Worm (Caenorhabditis elegans) whole organism, midembryonic: Measurements from ENCODE around the gene C24H12.8.
"Not testable (repeated sequence)": the region's sequence is repeated elsewhere in the genome, so short reads cannot be mapped to it uniquely, and the experiment has no call there.

Source experiments
- T22C8.4 ChIP-seq: fragments of 200-800 bp; sonication (Bioruptor generic); IDR thresholded peaks from 2 replicates; pipeline ENCODE4 v1.3.6; 2022; ENCODE audit warnings: missing genetic modification characterization, missing compliant biosample characterization
- cog-1 ChIP-seq: sonication (generic microtip); optimal IDR thresholded peaks from 2 replicates; lab custom pipeline; 2016; ENCODE audit warnings: missing genetic modification characterization, missing compliant biosample characterization
- flt-1 ChIP-seq: fragments of 200-800 bp; sonication (Bioruptor generic); IDR thresholded peaks from 2 replicates; pipeline ENCODE4 v1.3.6; 2022; ENCODE audit warnings: missing genetic modification characterization, missing compliant biosample characterization
- klf-2 ChIP-seq: fragments of 200-800 bp; sonication (Bioruptor generic); conservative IDR thresholded peaks from 2 replicates; pipeline ENCODE4 v1.3.6; 2022; ENCODE audit warnings: missing genetic modification reagents, missing genetic modification characterization, missing compliant biosample characterization
- med-1 ChIP-seq: sonication (generic microtip); optimal IDR thresholded peaks from 2 replicates; lab custom pipeline; 2017; ENCODE audit warnings: missing genetic modification characterization, mild to moderate bottlenecking, missing compliant biosample characterization, antibody characterized with exemption, missing genetic modification reagents; ENCODE audit not compliant: insufficient read depth
- ref-1 ChIP-seq: fragments of 200-800 bp; sonication (Bioruptor generic); conservative IDR thresholded peaks from 2 replicates; pipeline ENCODE4 v1.3.6; 2022; ENCODE audit warnings: missing genetic modification reagents, missing genetic modification characterization, missing compliant biosample characterization
- tab-1 ChIP-seq: fragments of 200-800 bp; sonication (Bioruptor generic); IDR thresholded peaks from 2 replicates; pipeline ENCODE4 v1.3.6; 2022; ENCODE audit warnings: missing genetic modification characterization, missing compliant biosample characterization
- ztf-23 ChIP-seq: fragments of 200-800 bp; sonication (Bioruptor generic); IDR thresholded peaks from 2 replicates; pipeline ENCODE4 v1.3.6; 2022; ENCODE audit warnings: missing genetic modification reagents, missing genetic modification characterization, missing compliant biosample characterization
- ztf-29 ChIP-seq: fragments of 200-800 bp; sonication (Bioruptor generic); IDR thresholded peaks from 2 replicates; pipeline ENCODE4 v1.3.6; 2022; ENCODE audit warnings: missing genetic modification reagents, missing genetic modification characterization, missing compliant biosample characterization

Gene C24H12.8

DNA sequence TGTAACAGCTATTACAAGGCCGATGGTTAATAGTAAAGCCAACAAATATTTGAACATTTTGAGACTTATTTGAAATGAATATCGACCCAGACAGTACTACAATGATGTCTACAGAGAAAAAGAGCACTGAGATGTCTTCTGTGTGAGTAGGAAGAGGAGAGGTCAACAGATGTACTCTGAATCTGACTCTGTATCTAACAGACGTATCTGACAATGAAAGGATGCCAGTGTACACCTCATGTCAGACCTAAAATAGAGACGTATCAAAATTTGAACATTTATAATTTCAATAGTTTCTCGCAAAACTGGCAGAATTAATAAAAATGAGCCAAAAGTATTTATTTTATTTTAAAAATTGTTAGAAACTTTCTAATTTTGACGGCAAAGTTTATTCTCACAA, at the start of gene C24H12.8:
TSS of gene C24H12.8 (minus strand) at position 101 of the 400 bp plus-strand sequence.
- TF ChIP-seq tab-1 (GFP tag; lab: Robert Waterston, UW) = no peak
- no peak for TF ChIP-seq flt-1 (GFP tag; lab: Robert Waterston, UW)
- TF ChIP-seq med-1 (GFP tag; lab: Kevin White, UChicago) = no peak
- no peak for TF ChIP-seq ref-1 (GFP tag; lab: Robert Waterston, UW)
- TF ChIP-seq cog-1 (tag; lab: Kevin White, UChicago) = no peak
- TF ChIP-seq ztf-23 (GFP tag; lab: Robert Waterston, UW) = no peak

DNA sequence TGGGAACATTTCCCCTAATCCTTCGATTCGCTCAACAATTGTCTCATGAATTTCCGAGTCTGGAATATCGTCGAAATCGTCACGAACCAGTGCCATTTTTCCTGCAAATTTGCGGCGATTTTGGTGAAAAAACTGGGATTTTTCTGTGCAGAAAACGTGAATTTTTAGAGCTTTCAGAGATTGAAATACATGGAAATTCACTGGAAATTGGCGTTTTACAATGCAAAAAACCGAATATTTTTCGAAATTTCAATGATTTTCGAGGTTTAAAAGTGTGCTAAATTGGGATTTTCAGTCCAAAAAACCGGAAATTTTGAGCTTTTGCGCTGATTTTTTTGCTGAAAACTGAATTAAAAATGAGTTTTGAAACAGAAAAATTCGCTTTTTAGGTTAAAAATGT, 47.4 kb upstream of the C24H12.8 start, which contains the start of gene tomm-22:
TSS of gene tomm-22 (minus strand) at position 101 of the 400 bp plus-strand sequence.
- TF ChIP-seq T22C8.4 (GFP tag; lab: Robert Waterston, UW) (no peak), med-1 (GFP tag; lab: Kevin White, UChicago) (no peak), klf-2 (GFP tag; lab: Robert Waterston, UW) (no peak), cog-1 (tag; lab: Kevin White, UChicago) (no peak), tab-1 (GFP tag; lab: Robert Waterston, UW) (no peak), ztf-23 (GFP tag; lab: Robert Waterston, UW) (no peak)

DNA sequence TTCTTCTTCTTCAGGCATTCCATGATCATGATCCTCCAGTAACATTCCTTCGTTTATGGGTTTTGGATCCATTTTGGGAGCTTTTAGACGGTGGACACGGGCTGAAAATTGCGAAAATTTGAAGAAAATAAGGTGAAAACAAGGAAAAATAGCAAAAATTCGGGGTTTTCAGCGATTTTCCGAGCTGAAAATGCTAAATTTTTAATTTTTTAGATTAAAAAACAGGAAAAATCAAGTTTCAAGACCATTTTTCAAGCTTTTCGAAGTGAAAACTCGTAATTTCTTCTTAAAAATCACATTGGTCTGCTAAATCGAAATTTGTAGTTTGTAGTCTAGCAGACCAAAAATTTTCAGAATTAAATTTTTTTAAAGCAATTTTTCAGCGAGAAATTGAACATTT, 44.3 kb upstream of the C24H12.8 start, which contains the start of gene nfyb-1:
TSS of gene nfyb-1 (minus strand) at position 101 of the 400 bp plus-strand sequence.
- no peak for TF ChIP-seq cog-1 (tag; lab: Kevin White, UChicago)
- TF ChIP-seq klf-2 (GFP tag; lab: Robert Waterston, UW) = no peak
- no peak for TF ChIP-seq tab-1 (GFP tag; lab: Robert Waterston, UW)
- no peak for TF ChIP-seq ztf-23 (GFP tag; lab: Robert Waterston, UW)
- no peak for TF ChIP-seq ztf-29 (GFP tag; lab: Robert Waterston, UW)
- no peak for TF ChIP-seq flt-1 (GFP tag; lab: Robert Waterston, UW)
- TF ChIP-seq ref-1 (GFP tag; lab: Robert Waterston, UW) = no peak
- TF ChIP-seq T22C8.4 (GFP tag; lab: Robert Waterston, UW) = no peak
- no peak for TF ChIP-seq med-1 (GFP tag; lab: Kevin White, UChicago)

DNA sequence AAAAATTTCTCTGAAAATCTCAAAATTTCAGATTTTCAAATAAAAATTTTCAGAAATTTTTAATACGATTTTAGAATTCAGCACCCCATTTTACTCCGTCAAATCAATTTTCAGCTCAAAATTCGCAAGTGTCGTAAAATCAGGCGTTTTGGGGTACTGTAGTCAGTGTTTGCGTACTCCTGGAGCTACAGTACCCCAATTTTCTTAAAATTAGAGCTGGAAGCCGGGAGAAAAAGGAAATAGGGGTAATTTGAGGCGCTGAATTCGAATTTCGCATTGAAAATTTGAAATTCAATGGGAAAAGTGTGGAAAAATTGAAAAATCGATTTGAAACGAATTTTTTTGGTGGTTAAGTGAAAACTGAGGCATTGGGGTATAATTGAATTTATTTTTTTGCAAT, 38.3 kb upstream of the C24H12.8 start:
- TF ChIP-seq klf-2 (GFP tag; lab: Robert Waterston, UW) (no peak), med-1 (GFP tag; lab: Kevin White, UChicago) (no peak), flt-1 (GFP tag; lab: Robert Waterston, UW) (no peak), ref-1 (GFP tag; lab: Robert Waterston, UW) (no peak)

DNA sequence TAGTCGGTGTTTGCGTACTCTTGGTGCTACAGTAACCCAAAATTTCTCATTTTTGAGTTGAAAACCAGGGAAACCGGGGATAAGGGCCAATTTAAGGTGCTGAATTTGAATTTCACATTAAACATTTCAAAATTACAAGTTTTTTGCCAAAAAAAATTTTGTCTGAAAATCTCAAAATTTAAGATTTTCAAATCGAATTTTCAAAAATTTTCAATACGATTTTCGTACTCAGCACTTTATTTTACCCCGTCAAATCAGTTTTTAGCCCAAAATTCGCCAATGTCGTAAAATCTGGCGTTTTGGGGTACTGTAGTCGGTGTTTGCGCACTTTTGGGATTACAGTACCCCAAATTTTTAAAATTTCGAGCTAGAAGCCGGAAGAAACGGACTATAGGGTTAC, 37.8 kb upstream of the C24H12.8 start, which contains the start of gene W10D9.3:
TSS of gene W10D9.3 (minus strand) at position 101 of the 400 bp plus-strand sequence.
- TF ChIP-seq klf-2 (GFP tag; lab: Robert Waterston, UW) (no peak), ztf-23 (GFP tag; lab: Robert Waterston, UW) (no peak), ztf-29 (GFP tag; lab: Robert Waterston, UW) (no peak), med-1 (GFP tag; lab: Kevin White, UChicago) (no peak), ref-1 (GFP tag; lab: Robert Waterston, UW) (no peak), tab-1 (GFP tag; lab: Robert Waterston, UW) (no peak), T22C8.4 (GFP tag; lab: Robert Waterston, UW) (no peak), cog-1 (tag; lab: Kevin White, UChicago) (no peak), flt-1 (GFP tag; lab: Robert Waterston, UW) (no peak)

ce11 chrII:457790-458189, 34.8 kb upstream of the C24H12.8 start, which contains the start of gene gvd-1:
TSS of gene gvd-1 (minus strand) at chrII:457890.
- TF ChIP-seq T22C8.4 (GFP tag; lab: Robert Waterston, UW) (0 out of 2 replicates have a peak, but pooled peaks have one; percentile 9), med-1 (GFP tag; lab: Kevin White, UChicago) (no peak)

DNA sequence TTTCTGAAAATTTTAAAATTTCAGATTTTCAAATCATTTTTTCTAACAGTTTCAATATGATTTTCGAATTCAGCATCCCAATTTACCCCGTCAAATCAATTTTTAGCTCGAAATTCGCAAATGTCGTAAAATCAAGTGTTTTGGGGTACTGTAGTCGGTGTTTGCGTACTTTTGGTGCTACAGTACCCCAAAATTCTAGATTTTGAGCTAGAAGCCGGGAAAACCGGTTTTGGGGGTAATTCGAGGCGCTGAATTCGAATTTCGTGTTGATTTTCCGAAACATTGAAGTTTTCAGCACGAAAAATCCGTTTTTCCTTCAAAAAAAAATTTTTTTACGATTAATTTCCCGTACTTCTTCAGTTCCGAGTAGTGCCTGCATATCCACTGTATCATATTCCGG, 33.4 kb upstream of the C24H12.8 start:
- TF ChIP-seq klf-2 (GFP tag; lab: Robert Waterston, UW) (no peak), med-1 (GFP tag; lab: Kevin White, UChicago) (no peak), tab-1 (GFP tag; lab: Robert Waterston, UW) (no peak), cog-1 (tag; lab: Kevin White, UChicago) (no peak), ref-1 (GFP tag; lab: Robert Waterston, UW) (no peak), ztf-29 (GFP tag; lab: Robert Waterston, UW) (no peak), flt-1 (GFP tag; lab: Robert Waterston, UW) (no peak), ztf-23 (GFP tag; lab: Robert Waterston, UW) (no peak), T22C8.4 (GFP tag; lab: Robert Waterston, UW) (no peak)

DNA sequence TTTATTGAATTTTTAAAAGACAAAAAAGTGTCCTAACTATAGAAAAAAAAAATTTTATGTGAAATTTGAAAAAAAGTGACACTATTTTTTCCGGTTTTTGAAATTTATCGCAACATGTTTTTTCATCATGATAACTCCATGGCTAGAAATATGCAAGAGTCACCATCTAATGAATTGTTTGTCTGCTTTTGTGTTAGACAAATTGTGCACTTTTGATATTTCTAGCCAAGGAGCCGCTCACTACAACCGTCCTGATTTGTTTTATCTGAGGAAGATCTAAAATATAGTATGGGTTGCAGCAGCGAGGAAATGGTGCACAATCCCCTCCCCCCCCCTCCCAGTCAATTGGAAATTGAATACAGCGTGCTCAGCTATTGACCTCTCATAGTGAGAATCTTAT, 31.7 kb upstream of the C24H12.8 start, which contains the start of gene W10D9.1:
TSS of gene W10D9.1 (plus strand) at position 301 of the 400 bp plus-strand sequence.
- not testable (repeated sequence) for TF ChIP-seq T22C8.4, tab-1, ztf-23 (GFP tag; lab: Robert Waterston, UW)

- TF ChIP-seq flt-1 (GFP tag; lab: Robert Waterston, UW) = 0 out of 2 replicates have a peak, but pooled peaks have one; percentile 33
Measured at ce11 chrII:452159-452558, 29.2 kb upstream of the C24H12.8 start.

ce11 chrII:441102-441501, 18.1 kb upstream of the C24H12.8 start, which contains the start of gene C24H12.1:
TSS of gene C24H12.1 (plus strand) at chrII:441402.
- TF ChIP-seq med-1 (GFP tag; lab: Kevin White, UChicago); T22C8.4 (GFP tag; lab: Robert Waterston, UW); ref-1 (GFP tag; lab: Robert Waterston, UW): not testable (repeated sequence)
